Worm (Caenorhabditis elegans) whole organism, late embryonic: Measurements from ENCODE around the gene F59A6.11.

Source experiments
- eyg-1 ChIP-seq: sonication (generic microtip); optimal IDR thresholded peaks from 2 replicates; lab custom pipeline; 2016; ENCODE audit warnings: missing genotype, missing genetic modification characterization, missing compliant biosample characterization
- pag-3 ChIP-seq: sonication (generic microtip); optimal IDR thresholded peaks from 2 replicates; lab custom pipeline; 2016; ENCODE audit warnings: missing compliant biosample characterization, missing genetic modification characterization, borderline replicate concordance
- unc-42 ChIP-seq: sonication (generic microtip); optimal IDR thresholded peaks from 2 replicates; lab custom pipeline; 2016; ENCODE audit warnings: missing genotype, missing genetic modification characterization, missing compliant biosample characterization

- TF ChIP-seq unc-42 (tag; lab: Kevin White, UChicago) (no peak), eyg-1 (tag; lab: Kevin White, UChicago) (no peak), pag-3 (no peak)
Measured at ce11 chrII:4992977-4993376, 5.6 kb downstream of the F59A6.11 start, which contains the start of gene pigb-1.
